Fruit fly (Drosophila melanogaster) S2 (cell line): ENCODE results near the gene Gr68a.

Experiments used
- CG8478 ChIP-seq: fragments of >200 bp; optimal IDR thresholded peaks from 2 replicates; lab custom pipeline; 2018
- CTCF ChIP-seq, 2 experiments: fragments of >200 bp; optimal IDR thresholded peaks; 2 replicates each; lab custom pipeline; 2018

DNA sequence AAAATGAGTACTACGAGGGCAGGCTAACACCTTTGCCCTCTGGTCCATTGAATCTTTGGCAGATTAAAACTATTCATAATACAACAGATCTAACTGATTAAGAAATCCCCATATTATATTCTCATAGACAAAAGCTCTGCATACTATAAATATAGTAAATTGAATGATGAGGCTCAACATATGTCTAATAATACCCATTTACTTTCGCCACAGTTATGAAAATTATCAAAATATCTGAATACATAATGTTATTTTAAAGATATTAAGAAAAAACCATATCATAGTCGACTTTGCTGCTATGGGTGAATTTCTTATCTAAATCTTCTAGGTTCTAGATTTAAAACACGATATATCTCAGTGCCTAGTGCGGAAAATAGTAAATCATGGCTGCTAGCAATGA, 19.3 kb upstream of the Gr68a start, which contains the start of gene CG32087:
- no peak for TF ChIP-seq CTCF (optimal IDR thresholded peaks at IDR 0.05; lab: Kevin White, UChicago)
- no peak for TF ChIP-seq CG8478 (lab: Kevin White, UChicago)
